Worm (Caenorhabditis elegans): ENCODE results near the gene mod-1.

DNA sequence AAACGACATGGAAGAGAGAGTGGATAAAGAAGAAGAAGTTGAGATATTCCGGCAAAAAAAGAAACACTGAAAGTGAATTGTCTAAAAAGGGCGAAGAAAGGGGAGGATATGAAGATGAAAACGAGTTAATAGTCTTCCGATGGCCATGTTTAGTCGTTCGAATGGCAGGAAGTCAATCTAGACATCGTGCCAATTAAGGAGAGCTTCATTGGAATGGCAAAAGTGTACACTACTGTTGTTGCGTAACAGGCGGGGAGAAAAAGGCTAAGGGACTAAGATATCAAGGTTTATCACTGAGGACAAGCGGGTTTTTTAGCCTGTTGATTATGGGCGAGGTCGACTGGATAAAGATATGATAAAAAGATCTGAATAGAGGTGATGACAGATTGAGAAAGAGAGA lies 32.3 kb upstream of the mod-1 start:
- TF ChIP-seq nhr-76 (tag; optimal IDR thresholded peaks at IDR 0.05) = no peak
- no peak for TF ChIP-seq nhr-41 (GFP tag; IDR thresholded peaks at IDR 0.05)
- TF ChIP-seq daf-12 (tag; optimal IDR thresholded peaks at IDR 0.05) = no peak
- TF ChIP-seq ama-1 (optimal IDR thresholded peaks at IDR 0.05) = no peak
- peak in 1 of 2 experiments; percentile 92 for TF ChIP-seq unc-62 (GFP tag; optimal IDR thresholded peaks at IDR 0.05 in 1 of 2)
- no peak for TF ChIP-seq unc-62 (tag; optimal IDR thresholded peaks at IDR 0.05)
- no peak for TF ChIP-seq lin-39 (tag; optimal IDR thresholded peaks at IDR 0.05)
- no peak for TF ChIP-seq ceh-32 (tag; optimal IDR thresholded peaks at IDR 0.05; ENCODE audit: poor library complexity)
- no peak for TF ChIP-seq lim-7 (GFP tag; IDR thresholded peaks at IDR 0.05)
